Worm (Caenorhabditis elegans) whole organism, L3 larva: ENCODE results near the gene nkcc-1.

Experiments used
- aly-2 ChIP-seq: fragments of 150-350 bp; optimal IDR thresholded peaks from 2 replicates; lab custom pipeline; 2014; ENCODE audit warnings: missing biosample characterization, missing genetic modification characterization
- ama-1 ChIP-seq: fragments of 150-350 bp; optimal IDR thresholded peaks from 2 replicates; lab custom pipeline; 2018
- ceh-28 ChIP-seq: fragments of 150-350 bp; optimal IDR thresholded peaks from 2 replicates; lab custom pipeline; 2014; ENCODE audit warnings: missing biosample characterization, missing genetic modification reagents, missing genetic modification characterization
- pqm-1 ChIP-seq: fragments of 150-350 bp; optimal IDR thresholded peaks from 2 replicates; lab custom pipeline; 2017; ENCODE audit warnings: missing biosample characterization, missing genetic modification characterization, inconsistent platforms
- sea-2 ChIP-seq: fragments of 150-350 bp; sonication (generic microtip); optimal IDR thresholded peaks from 4 replicates; lab custom pipeline; 2014; ENCODE audit warnings: missing biosample characterization, missing genetic modification reagents, missing genetic modification characterization
- tbx-2 ChIP-seq: sonication (generic microtip); optimal IDR thresholded peaks from 2 replicates; lab custom pipeline; 2016; ENCODE audit warnings: mild to moderate bottlenecking, missing genetic modification characterization, missing compliant biosample characterization

ce11 chrIV:14082956-14083355 is 40.9 kb downstream of the nkcc-1 start:
- no peak for TF ChIP-seq sea-2
- TF ChIP-seq tbx-2 (tag; lab: Kevin White, UChicago), result no peak
- TF ChIP-seq aly-2 (tag; lab: Kevin White, UChicago), result no peak
- no peak for TF ChIP-seq ama-1 (lab: Kevin White, UChicago)
- no peak for TF ChIP-seq pqm-1 (tag; lab: Kevin White, UChicago)
- TF ChIP-seq ceh-28 (tag; lab: Kevin White, UChicago), result no peak
